Fruit fly (Drosophila melanogaster) Kc167 (cell line): ENCODE data around the gene Taf10b.

Experiments used
- Myc ChIP-seq: fragments of >200 bp; optimal IDR thresholded peaks from 2 replicates; lab custom pipeline; 2017; ENCODE audit warnings: missing external identifiers
- Sin3A ChIP-seq: fragments of >200 bp; optimal IDR thresholded peaks from 2 replicates; lab custom pipeline; 2018; ENCODE audit warnings: missing external identifiers
- h ChIP-seq: fragments of >200 bp; optimal IDR thresholded peaks from 3 replicates; lab custom pipeline; 2018; ENCODE audit warnings: missing external identifiers
- insv ChIP-seq: fragments of >200 bp; optimal IDR thresholded peaks from 3 replicates; lab custom pipeline; 2018; ENCODE audit warnings: missing external identifiers
- psq ChIP-seq: fragments of >200 bp; optimal IDR thresholded peaks from 2 replicates; lab custom pipeline; 2017; ENCODE audit warnings: missing external identifiers
- ttk ChIP-seq: sonication (Bioruptor generic); optimal IDR thresholded peaks from 2 replicates; lab custom pipeline; 2017; ENCODE audit warnings: missing external identifiers

Taf10b gene

dm6 chr2L:2752460-2753411 lies 14.9 kb downstream of the Taf10b start, which contains the start of gene Pgk:
Gene Pgk, minus strand, starts transcription at chr2L:2753068.
- TF ChIP-seq h (lab: Kevin White, UChicago) (no peak), insv (no peak), ttk (no peak), Myc (lab: Kevin White, UChicago) (no peak), psq (no peak), Sin3A (lab: Kevin White, UChicago) (no peak)

- TF ChIP-seq h (lab: Kevin White, UChicago): no peak
- TF ChIP-seq psq: no peak
- no peak for TF ChIP-seq Myc (lab: Kevin White, UChicago)
- no peak for TF ChIP-seq ttk
- TF ChIP-seq insv: no peak
- no peak for TF ChIP-seq Sin3A (lab: Kevin White, UChicago)
Measured at dm6 chr2L:2751904-2752459, 15.7 kb downstream of the Taf10b start, which contains the start of gene Bacc. Gene Bacc, plus strand, starts transcription at chr2L:2752445.

dm6 chr2L:2751085-2751710 lies 16.4 kb downstream of the Taf10b start:
- no peak for TF ChIP-seq Sin3A (lab: Kevin White, UChicago)
- no peak for TF ChIP-seq psq
- no peak for TF ChIP-seq ttk
- TF ChIP-seq h (lab: Kevin White, UChicago): no peak

dm6 chr2L:2750337-2751084 lies 17.1 kb downstream of the Taf10b start:
- TF ChIP-seq Sin3A (lab: Kevin White, UChicago) (no peak), h (lab: Kevin White, UChicago) (no peak), psq (no peak)

dm6 chr2L:2749144-2749766 lies 18.4 kb downstream of the Taf10b start:
- TF ChIP-seq ttk: peak; percentile 23
- no peak for TF ChIP-seq h (lab: Kevin White, UChicago)
- TF ChIP-seq psq: no peak

dm6 chr2L:2748480-2749143 lies 19.0 kb downstream of the Taf10b start:
- no peak for TF ChIP-seq insv
- no peak for TF ChIP-seq ttk
- no peak for TF ChIP-seq Myc (lab: Kevin White, UChicago)
- TF ChIP-seq h (lab: Kevin White, UChicago): no peak
- TF ChIP-seq Sin3A (lab: Kevin White, UChicago): no peak
- TF ChIP-seq psq: no peak

dm6 chr2L:2744852-2745251 lies 22.8 kb downstream of the Taf10b start, which contains the start of the genes CG9961 and Cwc25:
Gene CG9961, minus strand, starts transcription at chr2L:2744934.
Gene Cwc25, plus strand, starts transcription at chr2L:2745098.
- no peak for TF ChIP-seq psq
- no peak for TF ChIP-seq h (lab: Kevin White, UChicago)
- TF ChIP-seq insv: no peak
- no peak for TF ChIP-seq Sin3A (lab: Kevin White, UChicago)
- TF ChIP-seq Myc (lab: Kevin White, UChicago): no peak
- no peak for TF ChIP-seq ttk

- TF ChIP-seq Myc (lab: Kevin White, UChicago): no peak
- no peak for TF ChIP-seq ttk
- no peak for TF ChIP-seq psq
- TF ChIP-seq h (lab: Kevin White, UChicago): no peak
- TF ChIP-seq Sin3A (lab: Kevin White, UChicago): no peak
- TF ChIP-seq insv: no peak
Measured at dm6 chr2L:2739820-2740230, 27.8 kb downstream of the Taf10b start, which contains the start of gene Hrs. Gene Hrs, plus strand, starts transcription at chr2L:2739986.

dm6 chr2L:2737561-2737960 lies 30.1 kb downstream of the Taf10b start:
- TF ChIP-seq Sin3A (lab: Kevin White, UChicago) (no peak), psq (no peak), Myc (lab: Kevin White, UChicago) (no peak), h (lab: Kevin White, UChicago) (no peak), insv (no peak), ttk (no peak)

- no peak for TF ChIP-seq psq
- TF ChIP-seq Sin3A (lab: Kevin White, UChicago): no peak
- no peak for TF ChIP-seq Myc (lab: Kevin White, UChicago)
- TF ChIP-seq insv: no peak
- no peak for TF ChIP-seq h (lab: Kevin White, UChicago)
- TF ChIP-seq ttk: no peak
Measured at dm6 chr2L:2735539-2735938, 32.1 kb downstream of the Taf10b start.

dm6 chr2L:2734946-2735345 lies 32.7 kb downstream of the Taf10b start:
- no peak for TF ChIP-seq ttk
- no peak for TF ChIP-seq Myc (lab: Kevin White, UChicago)
- TF ChIP-seq Sin3A (lab: Kevin White, UChicago): no peak
- no peak for TF ChIP-seq insv
- no peak for TF ChIP-seq h (lab: Kevin White, UChicago)
- no peak for TF ChIP-seq psq
